Fruit fly (Drosophila melanogaster) whole organism: ENCODE data around the gene CG1738.

Experiments used
- CG8478 ChIP-seq: fragments of >200 bp; optimal IDR thresholded peaks from 2 replicates; lab custom pipeline; 2018; ENCODE audit warnings: inconsistent platforms
- Dll ChIP-seq: fragments of >200 bp; optimal IDR thresholded peaks from 2 replicates; lab custom pipeline; 2017
- EcR ChIP-seq, 2 experiments: fragments of >200 bp; optimal IDR thresholded peaks; 2 replicates each; lab custom pipeline; 2017; ENCODE audit warnings: missing biosample characterization in 2 of 2, missing genetic modification characterization in 2 of 2, missing genetic modification reagents in 2 of 2
- pan ChIP-seq: fragments of >200 bp; optimal IDR thresholded peaks from 2 replicates; lab custom pipeline; 2017
- psq ChIP-seq: fragments of >200 bp; optimal IDR thresholded peaks from 2 replicates; lab custom pipeline; 2017
- usp ChIP-seq: fragments of >200 bp; optimal IDR thresholded peaks from 2 replicates; lab custom pipeline; 2017; ENCODE audit warnings: missing biosample characterization, missing genetic modification characterization, mixed read lengths

- TF ChIP-seq usp (no peak), pan (lab: Kevin White, UChicago) (no peak), CG8478 (lab: Kevin White, UChicago) (no peak), EcR (GFP tag; optimal IDR thresholded peaks at IDR 0.05; lab: Kevin White, UChicago) (no peak), psq (no peak), Dll (lab: Kevin White, UChicago) (peak; percentile 81)
Measured at dm6 chrX:11389494-11390447, 40.9 kb downstream of the CG1738 start.
